Worm (Caenorhabditis elegans) whole organism, midembryonic: ENCODE measurements around the gene F46B6.9.

Source experiments
- cog-1 ChIP-seq: sonication (generic microtip); optimal IDR thresholded peaks from 2 replicates; lab custom pipeline; 2016; ENCODE audit warnings: missing genetic modification characterization, missing compliant biosample characterization
- flt-1 ChIP-seq: fragments of 200-800 bp; sonication (Bioruptor generic); IDR thresholded peaks from 2 replicates; pipeline ENCODE4 v1.3.6; 2022; ENCODE audit warnings: missing genetic modification characterization, missing compliant biosample characterization
- ztf-29 ChIP-seq: fragments of 200-800 bp; sonication (Bioruptor generic); IDR thresholded peaks from 2 replicates; pipeline ENCODE4 v1.3.6; 2022; ENCODE audit warnings: missing genetic modification reagents, missing genetic modification characterization, missing compliant biosample characterization

DNA sequence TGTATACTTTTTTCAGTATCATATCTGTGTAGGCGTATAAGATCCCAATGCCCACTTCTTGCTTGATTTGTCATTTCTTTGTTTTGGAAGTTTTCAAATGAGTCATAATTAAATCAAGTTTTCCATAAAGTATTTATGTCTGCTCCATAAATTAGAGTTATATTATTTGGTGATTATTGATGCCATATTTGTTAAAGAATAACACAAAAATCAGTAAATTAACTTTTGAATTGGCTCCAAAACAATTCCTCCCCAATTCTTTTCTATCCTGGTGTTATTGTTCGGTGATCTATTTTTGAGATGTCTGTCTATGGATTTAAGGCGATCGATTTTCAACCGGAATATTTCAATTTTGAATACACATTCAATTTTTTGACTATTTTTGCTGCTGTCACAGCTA lies 8.5 kb downstream of the F46B6.9 start, which contains the start of gene sru-37:
- TF ChIP-seq cog-1 (tag; lab: Kevin White, UChicago) = no peak
- no peak for TF ChIP-seq ztf-29 (GFP tag; lab: Robert Waterston, UW)
- no peak for TF ChIP-seq flt-1 (GFP tag; lab: Robert Waterston, UW)
